Worm (Caenorhabditis elegans): ENCODE measurements around the gene zip-8.
A peak's percentile ranks its signal among the peaks of the same experiment; 100 is the strongest.

Gene zip-8

ce11 chrIII:6446807-6447206, 31.9 kb upstream of the zip-8 start, which contains the start of gene let-721:
Gene let-721, minus strand, starts transcription at chrIII:6446907.
- TF ChIP-seq odd-2 (tag; optimal IDR thresholded peaks at IDR 0.05): no peak
- TF ChIP-seq ceh-22 (tag; optimal IDR thresholded peaks at IDR 0.05): no peak
- TF ChIP-seq unc-86 (tag; optimal IDR thresholded peaks at IDR 0.05): no peak
- TF ChIP-seq lin-11 (tag; optimal IDR thresholded peaks at IDR 0.05): no peak
- no peak for TF ChIP-seq syd-9 (tag; optimal IDR thresholded peaks at IDR 0.05)
- no peak for TF ChIP-seq fkh-10 (GFP tag; optimal IDR thresholded peaks at IDR 0.05)
- no peak for TF ChIP-seq ceh-18 (tag; optimal IDR thresholded peaks at IDR 0.05)
- TF ChIP-seq zip-5 (tag; optimal IDR thresholded peaks at IDR 0.05): no peak
- TF ChIP-seq ets-4 (tag; optimal IDR thresholded peaks at IDR 0.05): no peak
- TF ChIP-seq nhr-11 (tag; optimal IDR thresholded peaks at IDR 0.05): no peak
- TF ChIP-seq gmeb-2 (tag; optimal IDR thresholded peaks at IDR 0.05): no peak
- TF ChIP-seq ttx-3 (tag; optimal IDR thresholded peaks at IDR 0.05): no peak
- no peak for TF ChIP-seq hlh-6 (tag; optimal IDR thresholded peaks at IDR 0.05)
- no peak for TF ChIP-seq unc-55 (GFP tag; optimal IDR thresholded peaks at IDR 0.05)
- TF ChIP-seq eyg-1 (tag; optimal IDR thresholded peaks at IDR 0.05): no peak
- no peak for TF ChIP-seq Y22D7AL.16 (tag; optimal IDR thresholded peaks at IDR 0.05)
- TF ChIP-seq pros-1 (tag; optimal IDR thresholded peaks at IDR 0.05): no peak
- TF ChIP-seq ceh-34 (tag; optimal IDR thresholded peaks at IDR 0.05): no peak

- TF ChIP-seq dmd-4 (tag; optimal IDR thresholded peaks at IDR 0.05; ENCODE audit: borderline replicate concordance): no peak
- peak; percentile 39 for TF ChIP-seq elt-2 (tag; optimal IDR thresholded peaks at IDR 0.05)
- peak; percentile 18 for TF ChIP-seq hlh-30 (tag; optimal IDR thresholded peaks at IDR 0.05; ENCODE audit: insufficient read depth)
Measured at ce11 chrIII:6447521-6447920, 31.2 kb upstream of the zip-8 start.

- no peak for TF ChIP-seq pqm-1 (tag; optimal IDR thresholded peaks at IDR 0.05)
- no peak for TF ChIP-seq elt-4 (tag; optimal IDR thresholded peaks at IDR 0.05)
- no peak for TF ChIP-seq odd-2 (tag; optimal IDR thresholded peaks at IDR 0.05)
- TF ChIP-seq ceh-34 (tag; optimal IDR thresholded peaks at IDR 0.05): no peak
- no peak for TF ChIP-seq unc-86 (tag; optimal IDR thresholded peaks at IDR 0.05)
- TF ChIP-seq ceh-19 (GFP tag; optimal IDR thresholded peaks at IDR 0.05): no peak
- TF ChIP-seq lin-11 (tag; optimal IDR thresholded peaks at IDR 0.05): no peak
- TF ChIP-seq C08G9.2 (tag; optimal IDR thresholded peaks at IDR 0.05): no peak
- TF ChIP-seq C38D4.7 (GFP tag; optimal IDR thresholded peaks at IDR 0.05): no peak
- no peak for TF ChIP-seq unc-3 (GFP tag; conservative IDR thresholded peaks at IDR 0.05)
- no peak for TF ChIP-seq unc-3 (tag; optimal IDR thresholded peaks at IDR 0.05)
- no peak for TF ChIP-seq unc-42 (tag; optimal IDR thresholded peaks at IDR 0.05)
- no peak for TF ChIP-seq ceh-14 (tag; optimal IDR thresholded peaks at IDR 0.05)
- no peak for TF ChIP-seq ceh-6 (GFP tag; optimal IDR thresholded peaks at IDR 0.05)
- no peak for TF ChIP-seq ahr-1 (tag; optimal IDR thresholded peaks at IDR 0.05)
Measured at ce11 chrIII:6449854-6450253, 28.9 kb upstream of the zip-8 start.

- TF ChIP-seq unc-42 (tag; optimal IDR thresholded peaks at IDR 0.05) (no peak), ceh-2 (tag; optimal IDR thresholded peaks at IDR 0.05) (no peak), nfya-1 (tag; optimal IDR thresholded peaks at IDR 0.05) (no peak), ref-2 (tag; optimal IDR thresholded peaks at IDR 0.05) (no peak), elt-2 (tag; optimal IDR thresholded peaks at IDR 0.05) (no peak), gmeb-2 (tag; optimal IDR thresholded peaks at IDR 0.05) (no peak), tbx-7 (tag; optimal IDR thresholded peaks at IDR 0.05) (no peak), pros-1 (tag; optimal IDR thresholded peaks at IDR 0.05) (no peak)
Measured at ce11 chrIII:6450596-6450995, 28.2 kb upstream of the zip-8 start, which contains the start of gene T26A5.6. Gene T26A5.6, minus strand, starts transcription at chrIII:6450696.

ce11 chrIII:6452278-6452677, 26.5 kb upstream of the zip-8 start, which contains the start of gene set-1:
Gene set-1, minus strand, starts transcription at chrIII:6452378.
- TF ChIP-seq fkh-10 (GFP tag; optimal IDR thresholded peaks at IDR 0.05): no peak
- TF ChIP-seq ceh-34 (tag; optimal IDR thresholded peaks at IDR 0.05): no peak
- TF ChIP-seq T23F11.4 (GFP tag; optimal IDR thresholded peaks at IDR 0.05): no peak
- TF ChIP-seq odd-2 (tag; optimal IDR thresholded peaks at IDR 0.05): no peak
- no peak for TF ChIP-seq mec-3 (tag; optimal IDR thresholded peaks at IDR 0.05; ENCODE audit: borderline replicate concordance)
- TF ChIP-seq rnt-1 (tag; optimal IDR thresholded peaks at IDR 0.05): no peak
- no peak for TF ChIP-seq hlh-15 (tag; optimal IDR thresholded peaks at IDR 0.05)
- TF ChIP-seq ceh-24 (tag; optimal IDR thresholded peaks at IDR 0.05): no peak
- no peak for TF ChIP-seq hlh-6 (tag; optimal IDR thresholded peaks at IDR 0.05)
- no peak for TF ChIP-seq ceh-30 (tag; optimal IDR thresholded peaks at IDR 0.05)
- no peak for TF ChIP-seq unc-3 (GFP tag; conservative IDR thresholded peaks at IDR 0.05)
- no peak for TF ChIP-seq unc-3 (tag; optimal IDR thresholded peaks at IDR 0.05)
- no peak for TF ChIP-seq pag-3 (tag; optimal IDR thresholded peaks at IDR 0.05; ENCODE audit: borderline replicate concordance)
- no peak for TF ChIP-seq pha-2 (tag; optimal IDR thresholded peaks at IDR 0.05)
- no peak for TF ChIP-seq ttx-3 (tag; optimal IDR thresholded peaks at IDR 0.05)
- TF ChIP-seq elt-4 (tag; optimal IDR thresholded peaks at IDR 0.05): no peak
- no peak for TF ChIP-seq unc-42 (tag; optimal IDR thresholded peaks at IDR 0.05)
- TF ChIP-seq nhr-11 (tag; optimal IDR thresholded peaks at IDR 0.05): no peak
- TF ChIP-seq lim-6 (tag; optimal IDR thresholded peaks at IDR 0.05): no peak
- TF ChIP-seq pha-4 (tag; optimal IDR thresholded peaks at IDR 0.05): no peak

All from whole organism, late embryonic.